Fruit fly (Drosophila melanogaster) whole organism, embryonic: ENCODE data around the gene asun.

Experiments
- ATbp ChIP-seq: fragments of 200-800 bp; sonication (Bioruptor generic); optimal IDR thresholded peaks from 2 replicates; lab custom pipeline; 2017; ENCODE audit warnings: missing biosample characterization, mild to moderate bottlenecking, missing genetic modification characterization, missing genetic modification reagents
- BtbVII ChIP-seq: fragments of 200-800 bp; sonication (Bioruptor generic); optimal IDR thresholded peaks from 3 replicates; lab custom pipeline; 2017; ENCODE audit warnings: missing biosample characterization, mild to moderate bottlenecking, missing genetic modification characterization
- CG10654 ChIP-seq: fragments of 200-800 bp; sonication (Bioruptor generic); optimal IDR thresholded peaks from 2 replicates; lab custom pipeline; 2016; ENCODE audit warnings: missing biosample characterization, missing genetic modification characterization
- CG10959 ChIP-seq: fragments of 200-800 bp; sonication (Bioruptor generic); IDR thresholded peaks from 2 replicates; pipeline ENCODE4 v1.3.6; 2022; ENCODE audit warnings: missing biosample characterization, missing genetic modification characterization
- CG11093 ChIP-seq: fragments of 200-800 bp; sonication (Bioruptor generic); IDR thresholded peaks from 3 replicates; pipeline ENCODE4 v1.3.6; 2022; ENCODE audit warnings: missing biosample characterization, missing genetic modification characterization
- CG12219 ChIP-seq: fragments of 200-800 bp; sonication (Bioruptor generic); optimal IDR thresholded peaks from 3 replicates; lab custom pipeline; 2018; ENCODE audit warnings: missing biosample characterization, mild to moderate bottlenecking, missing genetic modification characterization
- CG13123 ChIP-seq: fragments of 200-800 bp; sonication (Bioruptor generic); optimal IDR thresholded peaks from 2 replicates; lab custom pipeline; 2016; ENCODE audit warnings: missing biosample characterization, missing genetic modification characterization
- CG13894 ChIP-seq: fragments of 200-800 bp; sonication (Bioruptor generic); optimal IDR thresholded peaks from 3 replicates; lab custom pipeline; 2018; ENCODE audit warnings: missing biosample characterization, mild to moderate bottlenecking, missing genetic modification characterization, moderate library complexity
- CG14710 ChIP-seq: fragments of 200-800 bp; sonication (Bioruptor generic); optimal IDR thresholded peaks from 3 replicates; lab custom pipeline; 2019; ENCODE audit warnings: missing biosample characterization, mild to moderate bottlenecking, missing genetic modification characterization, moderate library complexity
- CG17328 ChIP-seq: fragments of 200-800 bp; sonication (Bioruptor generic); IDR thresholded peaks from 2 replicates; pipeline ENCODE4 v1.3.6; 2022; ENCODE audit warnings: missing biosample characterization, missing genetic modification characterization
- CG18262 ChIP-seq: fragments of 200-800 bp; optimal IDR thresholded peaks from 3 replicates; lab custom pipeline; 2019; ENCODE audit warnings: missing biosample characterization, mild to moderate bottlenecking, missing genetic modification characterization, moderate library complexity
- CG18599 ChIP-seq: fragments of 200-800 bp; sonication (Bioruptor generic); optimal IDR thresholded peaks from 3 replicates; lab custom pipeline; 2017; ENCODE audit warnings: missing biosample characterization, missing genetic modification characterization, mild to moderate bottlenecking, moderate library complexity, missing genetic modification reagents
- CG2678 ChIP-seq: fragments of 200-800 bp; sonication (Bioruptor generic); optimal IDR thresholded peaks from 3 replicates; lab custom pipeline; 2019; ENCODE audit warnings: missing biosample characterization, mild to moderate bottlenecking, missing genetic modification characterization, moderate library complexity
- CG32532 ChIP-seq: fragments of 200-800 bp; sonication (Bioruptor generic); IDR thresholded peaks from 2 replicates; pipeline ENCODE4 v1.3.6; 2022; ENCODE audit warnings: missing biosample characterization, missing genetic modification characterization
- CG6854 ChIP-seq: fragments of 200-800 bp; sonication (Bioruptor generic); optimal IDR thresholded peaks from 3 replicates; lab custom pipeline; 2017; ENCODE audit warnings: missing biosample characterization, mild to moderate bottlenecking, missing genetic modification characterization
- CG7987 ChIP-seq: fragments of 200-800 bp; sonication (Bioruptor generic); optimal IDR thresholded peaks from 2 replicates; lab custom pipeline; 2018; ENCODE audit warnings: missing biosample characterization, mild to moderate bottlenecking, missing genetic modification characterization, moderate library complexity
- CG8281 ChIP-seq: fragments of 200-800 bp; sonication (Bioruptor generic); optimal IDR thresholded peaks from 2 replicates; lab custom pipeline; 2018; ENCODE audit warnings: missing biosample characterization, mild to moderate bottlenecking, missing genetic modification characterization, moderate library complexity
- CG9817 ChIP-seq: fragments of 200-800 bp; sonication (Bioruptor generic); optimal IDR thresholded peaks from 2 replicates; lab custom pipeline; 2018; ENCODE audit warnings: missing biosample characterization, mild to moderate bottlenecking, missing genetic modification characterization, moderate library complexity
- CHES-1-like ChIP-seq: fragments of 200-800 bp; sonication (Bioruptor generic); optimal IDR thresholded peaks from 2 replicates; lab custom pipeline; 2016; ENCODE audit warnings: missing biosample characterization, missing genetic modification characterization
- Camta ChIP-seq: fragments of 200-800 bp; sonication (Bioruptor generic); optimal IDR thresholded peaks from 2 replicates; lab custom pipeline; 2016; ENCODE audit warnings: missing biosample characterization, missing genetic modification characterization
- GATAe ChIP-seq: fragments of 200-800 bp; sonication (Bioruptor generic); conservative IDR thresholded peaks from 2 replicates; pipeline ENCODE4 v1.3.6; 2022; ENCODE audit warnings: missing biosample characterization, missing genetic modification characterization
- Mes4 ChIP-seq: fragments of 200-800 bp; sonication (Bioruptor generic); optimal IDR thresholded peaks from 2 replicates; lab custom pipeline; 2016; ENCODE audit warnings: missing biosample characterization, missing genetic modification characterization
- NFAT ChIP-seq: fragments of 200-800 bp; sonication (Bioruptor generic); IDR thresholded peaks from 2 replicates; pipeline ENCODE4 v1.3.6; 2022; ENCODE audit warnings: missing biosample characterization, missing genetic modification characterization
- Pdp1 ChIP-seq, 2 experiments: fragments of 200-800 bp; sonication (Bioruptor generic); optimal IDR thresholded peaks; 3 replicates each; lab custom pipeline; 2016; ENCODE audit warnings: missing biosample characterization in 2 of 2, missing genetic modification characterization in 2 of 2, mild to moderate bottlenecking in 1 of 2, moderate library complexity in 1 of 2
- Poxn ChIP-seq: fragments of 200-800 bp; sonication (Bioruptor generic); IDR thresholded peaks from 2 replicates; pipeline ENCODE4 v1.3.6; 2022; ENCODE audit warnings: missing biosample characterization, missing genetic modification characterization
- Sry-δ ChIP-seq: fragments of 200-800 bp; sonication (Bioruptor generic); optimal IDR thresholded peaks from 2 replicates; lab custom pipeline; 2016; ENCODE audit warnings: missing biosample characterization, missing genetic modification characterization
- Taf1 ChIP-seq: fragments of 200-800 bp; sonication (Bioruptor generic); IDR thresholded peaks from 2 replicates; pipeline ENCODE4 v1.3.6; 2022; ENCODE audit warnings: missing biosample characterization, missing genetic modification characterization
- Vsx1 ChIP-seq: fragments of 200-800 bp; sonication (Bioruptor generic); optimal IDR thresholded peaks from 2 replicates; lab custom pipeline; 2017; ENCODE audit warnings: missing biosample characterization, mild to moderate bottlenecking, missing genetic modification characterization, missing genetic modification reagents
- al ChIP-seq: fragments of 200-800 bp; sonication (Bioruptor generic); IDR thresholded peaks from 2 replicates; pipeline ENCODE4 v1.3.6; 2022; ENCODE audit warnings: missing biosample characterization, missing genetic modification characterization
- aop ChIP-seq: fragments of 200-800 bp; sonication (Bioruptor generic); IDR thresholded peaks from 2 replicates; pipeline ENCODE4 v1.3.6; 2022; ENCODE audit warnings: missing biosample characterization, missing genetic modification characterization
- corto ChIP-seq: fragments of 200-800 bp; sonication (Bioruptor generic); optimal IDR thresholded peaks from 2 replicates; lab custom pipeline; 2016; ENCODE audit warnings: missing biosample characterization, mild to moderate bottlenecking, missing genetic modification characterization, moderate library complexity
- crol ChIP-seq: fragments of 200-800 bp; sonication (Bioruptor generic); IDR thresholded peaks from 2 replicates; pipeline ENCODE4 v1.3.6; 2022; ENCODE audit warnings: missing biosample characterization, missing genetic modification characterization
- da ChIP-seq: fragments of 200-800 bp; sonication (Bioruptor generic); optimal IDR thresholded peaks from 2 replicates; lab custom pipeline; 2016; ENCODE audit warnings: missing biosample characterization, missing genetic modification characterization
- emc ChIP-seq: fragments of 200-800 bp; sonication (Bioruptor generic); optimal IDR thresholded peaks from 2 replicates; lab custom pipeline; 2016; ENCODE audit warnings: missing biosample characterization, missing genetic modification characterization
- gcm ChIP-seq: fragments of 200-800 bp; sonication (Bioruptor generic); optimal IDR thresholded peaks from 2 replicates; lab custom pipeline; 2019; ENCODE audit warnings: missing biosample characterization, mild to moderate bottlenecking, missing genetic modification characterization, moderate library complexity
- grau ChIP-seq: fragments of 200-800 bp; optimal IDR thresholded peaks from 3 replicates; lab custom pipeline; 2019; ENCODE audit warnings: missing biosample characterization, mild to moderate bottlenecking, missing genetic modification characterization, moderate library complexity
- gsb-n ChIP-seq: fragments of 200-800 bp; sonication (Bioruptor generic); optimal IDR thresholded peaks from 3 replicates; lab custom pipeline; 2018; ENCODE audit warnings: missing biosample characterization, mild to moderate bottlenecking, missing genetic modification characterization
- insv ChIP-seq, 2 experiments: fragments of 200-800 bp; sonication (Bioruptor generic); optimal IDR thresholded peaks; 3 replicates each; lab custom pipeline; 2016 to 2018; ENCODE audit warnings: missing biosample characterization in 2 of 2, missing genetic modification characterization in 2 of 2
- jigr1 ChIP-seq: fragments of 200-800 bp; sonication (Bioruptor generic); IDR thresholded peaks from 3 replicates; pipeline ENCODE4 v1.3.6; 2022; ENCODE audit warnings: missing biosample characterization, missing genetic modification characterization
- klu ChIP-seq: fragments of 200-800 bp; sonication (Bioruptor generic); IDR thresholded peaks from 2 replicates; pipeline ENCODE4 v1.3.6; 2022; ENCODE audit warnings: missing biosample characterization, missing genetic modification characterization
- mld ChIP-seq: fragments of 200-800 bp; sonication (Bioruptor generic); IDR thresholded peaks from 3 replicates; pipeline ENCODE4 v1.3.6; 2022; ENCODE audit warnings: missing biosample characterization, missing genetic modification characterization; ENCODE audit not compliant: partially characterized antibody
- nerfin-1 ChIP-seq: fragments of 200-800 bp; sonication (Bioruptor generic); optimal IDR thresholded peaks from 3 replicates; lab custom pipeline; 2019; ENCODE audit warnings: missing biosample characterization, mild to moderate bottlenecking, missing genetic modification characterization, moderate library complexity
- odd ChIP-seq: fragments of 200-800 bp; sonication (Bioruptor generic); optimal IDR thresholded peaks from 2 replicates; lab custom pipeline; 2017; ENCODE audit warnings: missing biosample characterization, mild to moderate bottlenecking, missing genetic modification characterization
- pros ChIP-seq: fragments of 200-800 bp; sonication (Bioruptor generic); optimal IDR thresholded peaks from 3 replicates; lab custom pipeline; 2019; ENCODE audit warnings: missing biosample characterization, mild to moderate bottlenecking, missing genetic modification characterization, moderate library complexity
- ranshi ChIP-seq: fragments of 200-800 bp; sonication (Bioruptor generic); IDR thresholded peaks from 2 replicates; pipeline ENCODE4 v1.3.6; 2022; ENCODE audit warnings: missing biosample characterization, missing genetic modification characterization
- tgo ChIP-seq: fragments of 200-800 bp; sonication (Bioruptor generic); IDR thresholded peaks from 3 replicates; pipeline ENCODE4 v1.3.6; 2022; ENCODE audit warnings: missing biosample characterization, missing genetic modification characterization
- tio ChIP-seq: fragments of 200-800 bp; sonication (Bioruptor generic); optimal IDR thresholded peaks from 2 replicates; lab custom pipeline; 2017; ENCODE audit warnings: missing biosample characterization, missing genetic modification characterization, inconsistent platforms
- unc-4 ChIP-seq: fragments of 200-800 bp; sonication (Bioruptor generic); IDR thresholded peaks from 2 replicates; pipeline ENCODE4 v1.3.6; 2022; ENCODE audit warnings: missing biosample characterization, missing genetic modification characterization; ENCODE audit not compliant: partially characterized antibody
- wor ChIP-seq: fragments of 200-800 bp; sonication (Bioruptor generic); IDR thresholded peaks from 2 replicates; pipeline ENCODE4 v1.3.6; 2022; ENCODE audit warnings: missing biosample characterization, missing genetic modification characterization
- z ChIP-seq: fragments of 200-800 bp; sonication (Bioruptor generic); IDR thresholded peaks from 3 replicates; pipeline ENCODE4 v1.3.6; 2022; ENCODE audit warnings: missing biosample characterization, missing genetic modification characterization

Gene asun

dm6 chr3R:16222300-16222903 is 41.7 kb upstream of the asun start (continued):
- TF ChIP-seq CG13123 (GFP tag; lab: Kevin White, UChicago) (peak; percentile 99), tio (GFP tag; lab: Kevin White, UChicago) (peak; percentile 97), mld (GFP tag; lab: Robert Waterston, UW) (no peak), emc (GFP tag; lab: Kevin White, UChicago) (peak; percentile 99), grau (peak; percentile 100), CG10654 (GFP tag; lab: Kevin White, UChicago) (peak; percentile 100), da (GFP tag; lab: Kevin White, UChicago) (peak; percentile 99), Camta (GFP tag; lab: Kevin White, UChicago) (peak; percentile 99), insv (GFP tag; optimal IDR thresholded peaks at IDR 0.05; lab: Kevin White, UChicago) (peak; percentile 59 to 71), pros (peak; percentile 87), GATAe (GFP tag; lab: Robert Waterston, UW) (peak; percentile 98), ranshi (peak; percentile 100), CG9817 (tag; lab: Kevin White, UChicago) (peak; percentile 99), CG7987 (GFP tag; lab: Kevin White, UChicago) (peak; percentile 99), nerfin-1 (tag; lab: Kevin White, UChicago) (peak; percentile 96), gsb-n (peak; percentile 99), unc-4 (GFP tag; lab: Robert Waterston, UW) (no peak), z (peak; percentile 88), CG11093 (peak; percentile 100), CG18599 (peak; percentile 100), CG17328 (GFP tag; lab: Robert Waterston, UW) (peak; percentile 100), tgo (GFP tag; lab: Robert Waterston, UW) (peak; percentile 100), odd (GFP tag; lab: Kevin White, UChicago) (peak; percentile 88), Sry-δ (GFP tag; lab: Kevin White, UChicago) (peak; percentile 87), Poxn (peak; percentile 96), Vsx1 (GFP tag; lab: Kevin White, UChicago) (peak; percentile 93), Taf1 (GFP tag; lab: Robert Waterston, UW) (peak; percentile 99), CG13894 (tag; lab: Kevin White, UChicago) (peak; percentile 99), CG32532 (GFP tag; lab: Robert Waterston, UW) (peak; percentile 99), CG10959 (peak; percentile 99), NFAT (GFP tag; lab: Robert Waterston, UW) (peak; percentile 99), jigr1 (peak; percentile 99), CHES-1-like (GFP tag; lab: Kevin White, UChicago) (peak; percentile 99), crol (GFP tag; lab: Robert Waterston, UW) (peak; percentile 94), CG14710 (peak; percentile 94), klu (GFP tag; lab: Robert Waterston, UW) (peak; percentile 97), CG18262 (peak; percentile 96), Pdp1 (GFP tag; optimal IDR thresholded peaks at IDR 0.05; lab: Kevin White, UChicago) (peak; percentile 99 to 100), aop (GFP tag; lab: Robert Waterston, UW) (peak; percentile 99), CG12219 (GFP tag; lab: Kevin White, UChicago) (peak; percentile 99), ATbp (GFP tag; lab: Kevin White, UChicago) (peak; percentile 100), wor (GFP tag; lab: Robert Waterston, UW) (peak; percentile 99), corto (GFP tag; lab: Kevin White, UChicago) (peak; percentile 94), Mes4 (GFP tag; lab: Kevin White, UChicago) (peak; percentile 99), BtbVII (GFP tag; lab: Kevin White, UChicago) (peak; percentile 98), CG6854 (GFP tag; lab: Kevin White, UChicago) (peak; percentile 97), gcm (GFP tag; lab: Kevin White, UChicago) (peak; percentile 99), CG8281 (peak; percentile 94), al (GFP tag; lab: Robert Waterston, UW) (peak; percentile 98), CG2678 (tag; lab: Kevin White, UChicago) (peak; percentile 99)
